Worm (Caenorhabditis elegans) whole organism, L1 larva: ENCODE data around the gene Y17G9B.2.

Experiments used
- C04F5.9 ChIP-seq: sonication (generic microtip); optimal IDR thresholded peaks from 2 replicates; lab custom pipeline; 2016; ENCODE audit warnings: missing genetic modification characterization, missing compliant biosample characterization
- C34B4.2 ChIP-seq: sonication (generic microtip); optimal IDR thresholded peaks from 2 replicates; lab custom pipeline; 2017; ENCODE audit warnings: mild to moderate bottlenecking, missing genetic modification characterization, missing compliant biosample characterization
- F16B12.6 ChIP-seq: fragments of 150-350 bp; optimal IDR thresholded peaks from 2 replicates; lab custom pipeline; 2014; ENCODE audit warnings: missing biosample characterization, missing genetic modification characterization
- blmp-1 ChIP-seq: fragments of 150-350 bp; optimal IDR thresholded peaks from 2 replicates; lab custom pipeline; 2014; ENCODE audit warnings: missing biosample characterization, missing genetic modification characterization
- ceh-8 ChIP-seq: fragments of 200-800 bp; sonication (Bioruptor generic); optimal IDR thresholded peaks from 2 replicates; lab custom pipeline; 2018; ENCODE audit warnings: mild to moderate bottlenecking, missing genetic modification characterization, moderate library complexity, missing compliant biosample characterization
- ceh-88 ChIP-seq: fragments of 200-800 bp; sonication (Bioruptor generic); IDR thresholded peaks from 2 replicates; pipeline ENCODE4 v1.3.6; 2022; ENCODE audit warnings: missing genetic modification characterization, missing compliant biosample characterization
- ceh-90 ChIP-seq: sonication (generic microtip); optimal IDR thresholded peaks from 2 replicates; lab custom pipeline; 2016; ENCODE audit warnings: missing genetic modification characterization, missing compliant biosample characterization
- dpl-1 ChIP-seq, 3 experiments: fragments of 150-350 bp in 2 of 3; sonication (generic microtip) in 1 of 3; optimal IDR thresholded peaks; 2 replicates each; lab custom pipeline; 2014 to 2017; ENCODE audit warnings: missing biosample characterization in 3 of 3, missing genetic modification characterization in 3 of 3, missing genetic modification reagents in 3 of 3
- dsc-1 ChIP-seq: sonication (generic microtip); optimal IDR thresholded peaks from 2 replicates; lab custom pipeline; 2016; ENCODE audit warnings: mild to moderate bottlenecking, missing genetic modification characterization, missing compliant biosample characterization
- efl-1 ChIP-seq, 4 experiments: fragments of 150-350 bp; optimal IDR thresholded peaks in 3 of 4; peaks in 1 of 4; 1 replicate in 1 of 4; 2 replicates in 3 of 4; lab custom pipeline; 2014; ENCODE audit warnings: missing biosample characterization in 2 of 4, missing genetic modification characterization in 2 of 4, missing genetic modification reagents in 2 of 4
- egl-13 ChIP-seq: sonication (generic microtip); optimal IDR thresholded peaks from 2 replicates; lab custom pipeline; 2016; ENCODE audit warnings: missing genotype, missing genetic modification reagents, missing genetic modification characterization, missing compliant biosample characterization
- elt-2 ChIP-seq: sonication (generic microtip); optimal IDR thresholded peaks from 2 replicates; lab custom pipeline; 2016; ENCODE audit warnings: missing genetic modification characterization, mild to moderate bottlenecking, inconsistent platforms, missing compliant biosample characterization, missing genetic modification reagents
- elt-3 ChIP-seq, 6 experiments: fragments of 150-350 bp in 1 of 6; sonication (generic microtip); optimal IDR thresholded peaks; 2 replicates each; lab custom pipeline; 2017 to 2018; ENCODE audit warnings: missing biosample characterization in 6 of 6, missing genetic modification characterization in 6 of 6, inconsistent platforms in 1 of 6
- ets-5 ChIP-seq: fragments of 200-800 bp; sonication (Bioruptor generic); IDR thresholded peaks from 2 replicates; pipeline ENCODE4 v1.3.6; 2022; ENCODE audit warnings: missing genetic modification characterization, missing compliant biosample characterization
- fkh-10 ChIP-seq: sonication (generic microtip); optimal IDR thresholded peaks from 2 replicates; lab custom pipeline; 2017; ENCODE audit warnings: missing biosample characterization, missing genetic modification reagents, missing genetic modification characterization
- fkh-4 ChIP-seq: sonication (generic microtip); optimal IDR thresholded peaks from 2 replicates; lab custom pipeline; 2016; ENCODE audit warnings: missing compliant biosample characterization, missing genetic modification characterization, borderline replicate concordance
- fkh-8 ChIP-seq: sonication (generic microtip); optimal IDR thresholded peaks from 2 replicates; lab custom pipeline; 2016; ENCODE audit warnings: mild to moderate bottlenecking, missing genetic modification characterization, missing compliant biosample characterization
- fos-1 ChIP-seq: fragments of 150-350 bp; optimal IDR thresholded peaks from 2 replicates; lab custom pipeline; 2014; ENCODE audit warnings: missing biosample characterization, missing genetic modification characterization
- grh-1 ChIP-seq: fragments of 200-800 bp; sonication (Bioruptor generic); IDR thresholded peaks from 2 replicates; pipeline ENCODE4 v1.3.6; 2022; ENCODE audit warnings: missing genetic modification reagents, missing genetic modification characterization, missing compliant biosample characterization
- irx-1 ChIP-seq: sonication (generic microtip); optimal IDR thresholded peaks from 2 replicates; lab custom pipeline; 2016; ENCODE audit warnings: missing genetic modification characterization, missing compliant biosample characterization
- isw-1 ChIP-seq: fragments of 200-800 bp; sonication (Bioruptor generic); IDR thresholded peaks from 2 replicates; pipeline ENCODE4 v1.3.6; 2022; ENCODE audit warnings: missing genetic modification characterization, missing compliant biosample characterization
- lin-13 ChIP-seq: fragments of 150-350 bp; optimal IDR thresholded peaks from 2 replicates; lab custom pipeline; 2014; ENCODE audit warnings: missing biosample characterization, missing genetic modification reagents, missing genetic modification characterization
- lin-14 ChIP-seq: fragments of 200-800 bp; sonication (Bioruptor generic); optimal IDR thresholded peaks from 2 replicates; lab custom pipeline; 2018; ENCODE audit warnings: mild to moderate bottlenecking, missing genetic modification characterization, moderate library complexity, missing compliant biosample characterization
- lin-15B ChIP-seq: fragments of 150-350 bp; sonication (generic microtip); optimal IDR thresholded peaks from 3 replicates; lab custom pipeline; 2014; ENCODE audit warnings: missing biosample characterization, missing genetic modification characterization
- lir-3 ChIP-seq: sonication (generic microtip); optimal IDR thresholded peaks from 2 replicates; lab custom pipeline; 2016; ENCODE audit warnings: mild to moderate bottlenecking, missing genetic modification characterization, moderate library complexity, missing compliant biosample characterization; ENCODE audit not compliant: poor library complexity
- lsy-2 ChIP-seq, 2 experiments: fragments of 150-350 bp; optimal IDR thresholded peaks; 2 replicates each; lab custom pipeline; 2014; ENCODE audit warnings: missing biosample characterization in 2 of 2, missing genetic modification characterization in 2 of 2
- mab-9 ChIP-seq: fragments of 200-800 bp; sonication (Bioruptor generic); IDR thresholded peaks from 2 replicates; pipeline ENCODE4 v1.3.6; 2022; ENCODE audit warnings: missing genetic modification reagents, missing genetic modification characterization, missing compliant biosample characterization
- mep-1 ChIP-seq: fragments of 150-350 bp; optimal IDR thresholded peaks from 2 replicates; lab custom pipeline; 2014; ENCODE audit warnings: missing biosample characterization, missing genetic modification characterization
- nhr-11 ChIP-seq: fragments of 150-350 bp; optimal IDR thresholded peaks from 2 replicates; lab custom pipeline; 2014; ENCODE audit warnings: missing biosample characterization, missing genetic modification characterization
- nhr-19 ChIP-seq: fragments of 200-800 bp; sonication (Bioruptor generic); conservative IDR thresholded peaks from 2 replicates; pipeline ENCODE4 v1.3.6; 2022; ENCODE audit warnings: missing genetic modification characterization, missing compliant biosample characterization
- nhr-47 ChIP-seq: sonication (generic microtip); optimal IDR thresholded peaks from 2 replicates; lab custom pipeline; 2016; ENCODE audit warnings: mild to moderate bottlenecking, missing genetic modification characterization, moderate library complexity, missing compliant biosample characterization
- nhr-77 ChIP-seq: fragments of 150-350 bp; optimal IDR thresholded peaks from 2 replicates; lab custom pipeline; 2014; ENCODE audit warnings: missing biosample characterization, missing genetic modification characterization
- nhr-85 ChIP-seq: sonication (generic microtip); peaks from one replicate; lab custom pipeline; 2016; ENCODE audit warnings: missing genetic modification characterization, inconsistent platforms, missing compliant biosample characterization
- nhr-90 ChIP-seq: sonication (generic microtip); optimal IDR thresholded peaks from 2 replicates; lab custom pipeline; 2016; ENCODE audit warnings: mild to moderate bottlenecking, missing genetic modification characterization, missing compliant biosample characterization; ENCODE audit not compliant: poor library complexity
- pax-3 ChIP-seq: fragments of 200-800 bp; sonication (Bioruptor generic); optimal IDR thresholded peaks from 2 replicates; lab custom pipeline; 2018; ENCODE audit warnings: mild to moderate bottlenecking, missing genetic modification characterization, moderate library complexity, missing compliant biosample characterization
- rnt-1 ChIP-seq: sonication (generic microtip); optimal IDR thresholded peaks from 2 replicates; lab custom pipeline; 2016; ENCODE audit warnings: mild to moderate bottlenecking, missing genetic modification characterization, moderate library complexity, missing compliant biosample characterization
- skn-1 ChIP-seq: fragments of 150-350 bp; optimal IDR thresholded peaks from 2 replicates; lab custom pipeline; 2014; ENCODE audit warnings: missing biosample characterization, missing genetic modification characterization
- snu-23 ChIP-seq: sonication (generic microtip); optimal IDR thresholded peaks from 2 replicates; lab custom pipeline; 2016; ENCODE audit warnings: missing genetic modification characterization, missing compliant biosample characterization
- sox-4 ChIP-seq: sonication (generic microtip); optimal IDR thresholded peaks from 2 replicates; lab custom pipeline; 2016; ENCODE audit warnings: missing genetic modification characterization, missing compliant biosample characterization
- swsn-7 ChIP-seq: sonication (generic microtip); optimal IDR thresholded peaks from 2 replicates; lab custom pipeline; 2016; ENCODE audit warnings: missing genetic modification characterization, missing compliant biosample characterization
- tbx-2 ChIP-seq: sonication (generic microtip); optimal IDR thresholded peaks from 2 replicates; lab custom pipeline; 2016; ENCODE audit warnings: missing genetic modification characterization, missing compliant biosample characterization
- unc-86 ChIP-seq: sonication (generic microtip); optimal IDR thresholded peaks from 2 replicates; lab custom pipeline; 2016; ENCODE audit warnings: missing genetic modification characterization, missing compliant biosample characterization
- unc-98 ChIP-seq: fragments of 200-800 bp; sonication (Bioruptor generic); IDR thresholded peaks from 2 replicates; pipeline ENCODE4 v1.3.6; 2022; ENCODE audit warnings: missing genetic modification characterization, missing compliant biosample characterization
- vab-15 ChIP-seq: sonication (generic microtip); optimal IDR thresholded peaks from 2 replicates; lab custom pipeline; 2017; ENCODE audit warnings: missing genotype, mild to moderate bottlenecking, missing genetic modification characterization, missing compliant biosample characterization
- xbp-1 ChIP-seq: sonication (generic microtip); optimal IDR thresholded peaks from 2 replicates; lab custom pipeline; 2016; ENCODE audit warnings: missing genetic modification characterization, missing compliant biosample characterization
- zip-4 ChIP-seq: fragments of 200-800 bp; sonication (Bioruptor generic); optimal IDR thresholded peaks from 2 replicates; lab custom pipeline; 2018; ENCODE audit warnings: mild to moderate bottlenecking, missing genetic modification characterization, moderate library complexity, missing compliant biosample characterization
- ztf-11 ChIP-seq, 2 experiments: sonication (generic microtip); optimal IDR thresholded peaks; 2 replicates each; lab custom pipeline; 2016 to 2017; ENCODE audit warnings: missing genetic modification characterization in 2 of 2, missing biosample characterization in 1 of 2, missing compliant biosample characterization in 1 of 2
- ztf-4 ChIP-seq: fragments of 150-350 bp; optimal IDR thresholded peaks from 2 replicates; lab custom pipeline; 2014; ENCODE audit warnings: missing biosample characterization, missing genetic modification characterization

The Y17G9B.2 gene

ce11 chrIV:4725478-4725920 is 38.4 kb upstream of the Y17G9B.2 start (continued):
- peak; percentile 100 for TF ChIP-seq grh-1
- peak; percentile 20 for TF ChIP-seq C34B4.2 (tag; lab: Kevin White, UChicago)
- peak; percentile 99 for TF ChIP-seq isw-1 (GFP tag; lab: Robert Waterston, UW)
- TF ChIP-seq zip-4 (GFP tag; lab: Kevin White, UChicago) = peak; percentile 63
- peak; percentile 84 for TF ChIP-seq C04F5.9 (tag; lab: Kevin White, UChicago)
- peak; percentile 68 for TF ChIP-seq fkh-4 (tag; lab: Kevin White, UChicago)
- TF ChIP-seq dpl-1 (GFP tag; optimal IDR thresholded peaks at IDR 0.05; lab: Kevin White, UChicago) = peak; percentile 47 to 58 (median 50)
- TF ChIP-seq nhr-85 (tag; lab: Kevin White, UChicago) = peak; percentile 93

- TF ChIP-seq ceh-90 (tag; lab: Kevin White, UChicago) (peak; percentile 64), nhr-11 (tag; lab: Kevin White, UChicago) (peak; percentile 28), mab-9 (peak; percentile 98), efl-1 (optimal IDR thresholded peaks at IDR 0.05; lab: Kevin White, UChicago) (peak; percentile 76 to 80), efl-1 (GFP tag; optimal IDR thresholded peaks at IDR 0.05 in 1 of 2; lab: Kevin White, UChicago) (peak; percentile 64 to 97), F16B12.6 (tag; lab: Kevin White, UChicago) (peak; percentile 74), sox-4 (tag; lab: Kevin White, UChicago) (peak; percentile 82), irx-1 (tag; lab: Kevin White, UChicago) (peak; percentile 85), isw-1 (GFP tag; lab: Robert Waterston, UW) (peak; percentile 99), ztf-11 (tag; optimal IDR thresholded peaks at IDR 0.05; lab: Kevin White, UChicago) (peak in 1 of 2 experiments; percentile 75), skn-1 (tag; lab: Kevin White, UChicago) (peak; percentile 9), elt-2 (tag; lab: Kevin White, UChicago) (peak; percentile 51), lsy-2 (tag; optimal IDR thresholded peaks at IDR 0.05; lab: Kevin White, UChicago) (peak; percentile 97 to 98), ztf-4 (peak; percentile 7), fkh-4 (tag; lab: Kevin White, UChicago) (peak; percentile 82), lin-14 (GFP tag; lab: Kevin White, UChicago) (peak; percentile 91), ceh-88 (GFP tag; lab: Robert Waterston, UW) (peak; percentile 100), lin-15B (peak; percentile 61), swsn-7 (peak; percentile 90), unc-98 (GFP tag; lab: Robert Waterston, UW) (peak; percentile 99), snu-23 (GFP tag; lab: Kevin White, UChicago) (peak; percentile 89), dpl-1 (GFP tag; optimal IDR thresholded peaks at IDR 0.05; lab: Kevin White, UChicago) (peak; percentile 58 to 73 (median 73)), tbx-2 (peak; percentile 92), fkh-8 (tag; lab: Kevin White, UChicago) (peak; percentile 91), rnt-1 (tag; lab: Kevin White, UChicago) (peak; percentile 90), blmp-1 (tag; lab: Kevin White, UChicago) (peak; percentile 3), fkh-10 (peak; percentile 4), ets-5 (GFP tag; lab: Robert Waterston, UW) (peak; percentile 75; the same call in 1 of the 2 replicates), mep-1 (tag; lab: Kevin White, UChicago) (peak; percentile 63), unc-86 (tag; lab: Kevin White, UChicago) (peak; percentile 89), grh-1 (peak; percentile 99), nhr-90 (tag; lab: Kevin White, UChicago) (peak; percentile 94), nhr-19 (GFP tag; lab: Robert Waterston, UW) (peak; percentile 100), dsc-1 (peak; percentile 93), egl-13 (tag; lab: Kevin White, UChicago) (peak; percentile 84), xbp-1 (tag; lab: Kevin White, UChicago) (peak; percentile 89), fos-1 (tag; lab: Kevin White, UChicago) (peak; percentile 8), nhr-77 (peak; percentile 68), elt-3 (tag; optimal IDR thresholded peaks at IDR 0.05; lab: Kevin White, UChicago) (peak in 1 of 6 experiments; percentile 61), ceh-8 (GFP tag; lab: Kevin White, UChicago) (peak; percentile 82), vab-15 (peak; percentile 32), lin-13 (peak; percentile 39), nhr-47 (tag; lab: Kevin White, UChicago) (peak; percentile 98), lir-3 (peak; percentile 84), C04F5.9 (tag; lab: Kevin White, UChicago) (peak; percentile 86), pax-3 (tag; lab: Kevin White, UChicago) (peak; percentile 89)
Measured at ce11 chrIV:4727935-4728334, 36.0 kb upstream of the Y17G9B.2 start.
